Worm (Caenorhabditis elegans) whole organism, L4/young adult: Measurements from ENCODE around the gene ZK637.12.

Experiments
- W03F9.2 ChIP-seq: fragments of 150-350 bp; optimal IDR thresholded peaks from 2 replicates; lab custom pipeline; 2014; ENCODE audit warnings: missing biosample characterization, missing genetic modification characterization
- dao-5 ChIP-seq: sonication (generic microtip); optimal IDR thresholded peaks from 2 replicates; lab custom pipeline; 2016; ENCODE audit warnings: missing genotype, missing genetic modification characterization, moderate library complexity, missing compliant biosample characterization
- him-1 ChIP-seq: sonication (generic microtip); optimal IDR thresholded peaks from 2 replicates; lab custom pipeline; 2016; ENCODE audit warnings: missing genotype, missing genetic modification reagents, missing genetic modification characterization, missing compliant biosample characterization

DNA sequence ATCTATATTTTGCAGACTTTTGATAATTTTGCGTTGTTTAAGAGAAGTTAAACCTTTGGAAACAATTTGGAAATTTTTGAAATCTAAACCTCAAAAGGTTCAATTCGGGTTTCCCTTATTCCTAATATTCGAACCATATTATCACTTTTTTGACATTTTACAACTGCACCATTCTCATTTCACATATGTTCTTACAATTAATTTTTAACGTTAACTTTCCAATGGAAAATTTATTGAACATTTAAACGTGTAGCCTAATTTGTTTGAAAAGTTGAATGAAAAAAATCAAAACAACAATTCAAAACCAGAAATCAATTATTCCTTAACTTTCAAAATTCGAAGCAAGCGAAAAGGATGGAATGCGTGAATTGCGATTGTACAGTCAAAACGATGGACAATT lies at the start of gene ZK637.12:
- TF ChIP-seq W03F9.2 (no peak), dao-5 (tag; lab: Kevin White, UChicago) (no peak), him-1 (tag; lab: Kevin White, UChicago) (no peak)
